Fruit fly (Drosophila melanogaster): Measurements from ENCODE around the gene Zasp66.
A peak's percentile ranks its signal among the peaks of the same experiment; 100 is the strongest.

Gene Zasp66

dm6 chr3L:8657787-8658186 is 33.6 kb downstream of the Zasp66 start:
- TF ChIP-seq CG5204 (GFP tag; optimal IDR thresholded peaks at IDR 0.05) (no peak), CG12768 (GFP tag; optimal IDR thresholded peaks at IDR 0.05) (no peak), ovo (GFP tag; optimal IDR thresholded peaks at IDR 0.05) (no peak), CG7101 (tag; optimal IDR thresholded peaks at IDR 0.05) (no peak), CG1620 (GFP tag; optimal IDR thresholded peaks at IDR 0.05) (no peak), Mnt (GFP tag; optimal IDR thresholded peaks at IDR 0.05) (no peak), Clk (GFP tag; optimal IDR thresholded peaks at IDR 0.05) (no peak), Crg-1 (GFP tag; optimal IDR thresholded peaks at IDR 0.05) (no peak), cnc (optimal IDR thresholded peaks at IDR 0.05) (no peak), CG14711 (tag; optimal IDR thresholded peaks at IDR 0.05) (no peak), pad (GFP tag; optimal IDR thresholded peaks at IDR 0.05) (no peak), Hr96 (GFP tag; optimal IDR thresholded peaks at IDR 0.05) (no peak), CG7045 (GFP tag; optimal IDR thresholded peaks at IDR 0.05) (no peak), kay (GFP tag; ENCODE audit: borderline replicate concordance) (no peak)

- no peak for TF ChIP-seq Clk (GFP tag; optimal IDR thresholded peaks at IDR 0.05)
- TF ChIP-seq CG7045 (GFP tag; optimal IDR thresholded peaks at IDR 0.05): no peak
- peak; percentile 93 for TF ChIP-seq tj (GFP tag; optimal IDR thresholded peaks at IDR 0.05)
These were observed 35.4 kb downstream of the Zasp66 start for dm6 chr3L:8659601-8660000.

- TF ChIP-seq cic (GFP tag; optimal IDR thresholded peaks at IDR 0.05) (no peak), tj (GFP tag; optimal IDR thresholded peaks at IDR 0.05) (no peak), ovo (GFP tag; optimal IDR thresholded peaks at IDR 0.05) (no peak), CG33017 (tag; optimal IDR thresholded peaks at IDR 0.05) (no peak), CG14711 (tag; optimal IDR thresholded peaks at IDR 0.05) (no peak), Mnt (GFP tag; optimal IDR thresholded peaks at IDR 0.05) (no peak), CG11617 (GFP tag; optimal IDR thresholded peaks at IDR 0.05) (no peak), Clk (GFP tag; optimal IDR thresholded peaks at IDR 0.05) (no peak)
These were observed 36.6 kb downstream of the Zasp66 start for dm6 chr3L:8660800-8661199.

- TF ChIP-seq ovo (GFP tag; optimal IDR thresholded peaks at IDR 0.05): no peak
- peak; percentile 99 for TF ChIP-seq tj (GFP tag; optimal IDR thresholded peaks at IDR 0.05)
These were observed 37.9 kb downstream of the Zasp66 start for dm6 chr3L:8661793-8662669.

dm6 chr3L:8666098-8666497 is 41.9 kb downstream of the Zasp66 start:
- TF ChIP-seq CG12768 (GFP tag; optimal IDR thresholded peaks at IDR 0.05): no peak
- TF ChIP-seq Clk (GFP tag; optimal IDR thresholded peaks at IDR 0.05): no peak
- TF ChIP-seq ovo (GFP tag; optimal IDR thresholded peaks at IDR 0.05): no peak
- TF ChIP-seq pad (GFP tag; optimal IDR thresholded peaks at IDR 0.05): no peak
- no peak for TF ChIP-seq CG11617 (GFP tag; optimal IDR thresholded peaks at IDR 0.05)
- no peak for TF ChIP-seq CG14711 (tag; optimal IDR thresholded peaks at IDR 0.05)
- no peak for TF ChIP-seq Crg-1 (GFP tag; optimal IDR thresholded peaks at IDR 0.05)
- no peak for TF ChIP-seq CG5204 (GFP tag; optimal IDR thresholded peaks at IDR 0.05)
- TF ChIP-seq cic (GFP tag; optimal IDR thresholded peaks at IDR 0.05): no peak
- no peak for TF ChIP-seq Hr96 (GFP tag; optimal IDR thresholded peaks at IDR 0.05)
- no peak for TF ChIP-seq Mnt (GFP tag; optimal IDR thresholded peaks at IDR 0.05)
- no peak for TF ChIP-seq CG7045 (GFP tag; optimal IDR thresholded peaks at IDR 0.05)
- no peak for TF ChIP-seq tj (GFP tag; optimal IDR thresholded peaks at IDR 0.05)
- no peak for TF ChIP-seq kay (GFP tag; ENCODE audit: borderline replicate concordance)
- TF ChIP-seq cnc (optimal IDR thresholded peaks at IDR 0.05): no peak
- TF ChIP-seq CG33017 (tag; optimal IDR thresholded peaks at IDR 0.05): no peak
- TF ChIP-seq bab1 (GFP tag; optimal IDR thresholded peaks at IDR 0.05): no peak
- no peak for TF ChIP-seq CG1620 (GFP tag; optimal IDR thresholded peaks at IDR 0.05)
- no peak for TF ChIP-seq CG7101 (tag; optimal IDR thresholded peaks at IDR 0.05)
- no peak for TF ChIP-seq toe (GFP tag; optimal IDR thresholded peaks at IDR 0.05)

- no peak for TF ChIP-seq tj (GFP tag; optimal IDR thresholded peaks at IDR 0.05)
- TF ChIP-seq CG5204 (GFP tag; optimal IDR thresholded peaks at IDR 0.05): no peak
- no peak for TF ChIP-seq cic (GFP tag; optimal IDR thresholded peaks at IDR 0.05)
- TF ChIP-seq CG7101 (tag; optimal IDR thresholded peaks at IDR 0.05): no peak
- no peak for TF ChIP-seq CG33017 (tag; optimal IDR thresholded peaks at IDR 0.05)
- TF ChIP-seq Hr96 (GFP tag; optimal IDR thresholded peaks at IDR 0.05): no peak
- TF ChIP-seq CG12768 (GFP tag; optimal IDR thresholded peaks at IDR 0.05): no peak
- TF ChIP-seq CG1620 (GFP tag; optimal IDR thresholded peaks at IDR 0.05): no peak
- no peak for TF ChIP-seq toe (GFP tag; optimal IDR thresholded peaks at IDR 0.05)
- no peak for TF ChIP-seq CG11617 (GFP tag; optimal IDR thresholded peaks at IDR 0.05)
These were observed 43.8 kb downstream of the Zasp66 start for dm6 chr3L:8667809-8668593.
